Worm (Caenorhabditis elegans): ENCODE results near the gene F16B4.5.

DNA sequence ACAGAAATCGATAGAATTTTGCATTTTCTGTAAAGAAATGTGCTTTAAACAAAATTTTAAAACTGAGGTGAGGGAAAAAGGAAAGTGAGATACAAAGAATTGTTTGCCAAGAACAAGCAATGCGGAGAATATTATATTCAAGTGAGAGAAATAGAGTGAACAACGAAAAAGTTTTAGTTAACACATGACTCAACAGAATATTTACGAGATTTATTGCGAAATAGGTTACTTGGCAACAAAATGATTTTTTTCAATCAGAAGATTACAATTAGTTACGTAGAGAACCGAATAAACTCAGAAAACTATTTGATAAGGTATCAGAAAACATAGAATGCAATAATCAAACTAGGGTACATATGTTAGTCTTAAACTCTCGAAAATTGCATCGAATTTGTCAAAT, 33.3 kb downstream of the F16B4.5 start, which contains the start of gene nhr-117:
- TF ChIP-seq him-1 (tag; optimal IDR thresholded peaks at IDR 0.05) (no peak), W03F9.2 (tag; optimal IDR thresholded peaks at IDR 0.05) (no peak)

Measured in whole organism, L4/young adult.